Fruit fly (Drosophila melanogaster) whole organism, embryonic: ENCODE results near the gene nudE.
A peak's percentile ranks its signal among the peaks of the same experiment; 100 is the strongest.

Experiments
- Abd-B ChIP-seq: fragments of 200-800 bp; sonication (Bioruptor generic); optimal IDR thresholded peaks from 2 replicates; lab custom pipeline; 2018; ENCODE audit warnings: missing biosample characterization, mild to moderate bottlenecking, missing genetic modification characterization, moderate library complexity
- Aef1 ChIP-seq: fragments of 200-800 bp; sonication (Bioruptor generic); IDR thresholded peaks from 3 replicates; pipeline ENCODE4 v1.3.6; 2022; ENCODE audit warnings: missing biosample characterization, missing genetic modification characterization
- Atf6 ChIP-seq: fragments of 200-800 bp; sonication (Bioruptor generic); IDR thresholded peaks from 2 replicates; pipeline ENCODE4 v1.3.6; 2022; ENCODE audit warnings: missing biosample characterization, missing genetic modification characterization
- BtbVII ChIP-seq: fragments of 200-800 bp; sonication (Bioruptor generic); optimal IDR thresholded peaks from 3 replicates; lab custom pipeline; 2017; ENCODE audit warnings: missing biosample characterization, mild to moderate bottlenecking, missing genetic modification characterization
- CG10366 ChIP-seq: fragments of 200-800 bp; sonication (Bioruptor generic); IDR thresholded peaks from 2 replicates; pipeline ENCODE4 v1.3.6; 2022; ENCODE audit warnings: missing biosample characterization, missing genetic modification characterization
- CG12769 ChIP-seq: fragments of 200-800 bp; sonication (Bioruptor generic); optimal IDR thresholded peaks from 2 replicates; lab custom pipeline; 2019; ENCODE audit warnings: missing biosample characterization, mild to moderate bottlenecking, missing genetic modification characterization, moderate library complexity
- CG13296 ChIP-seq: fragments of 200-800 bp; sonication (Bioruptor generic); optimal IDR thresholded peaks from 3 replicates; lab custom pipeline; 2018; ENCODE audit warnings: missing biosample characterization, mild to moderate bottlenecking, missing genetic modification characterization
- CG15073 ChIP-seq: fragments of 200-800 bp; sonication (Bioruptor generic); optimal IDR thresholded peaks from 2 replicates; lab custom pipeline; 2016; ENCODE audit warnings: missing biosample characterization, missing genetic modification characterization
- CG15269 ChIP-seq: fragments of 200-800 bp; sonication (Bioruptor generic); optimal IDR thresholded peaks from 2 replicates; lab custom pipeline; 2018; ENCODE audit warnings: missing biosample characterization, mild to moderate bottlenecking, missing genetic modification characterization, moderate library complexity
- CG17359 ChIP-seq: fragments of 200-800 bp; sonication (Bioruptor generic); optimal IDR thresholded peaks from 3 replicates; lab custom pipeline; 2018; ENCODE audit warnings: missing biosample characterization, mild to moderate bottlenecking, missing genetic modification characterization, moderate library complexity
- CG17802 ChIP-seq: fragments of 200-800 bp; sonication (Bioruptor generic); optimal IDR thresholded peaks from 2 replicates; lab custom pipeline; 2018; ENCODE audit warnings: missing biosample characterization, mild to moderate bottlenecking, missing genetic modification characterization, moderate library complexity
- CG30431 ChIP-seq: fragments of 200-800 bp; sonication (Bioruptor generic); optimal IDR thresholded peaks from 2 replicates; lab custom pipeline; 2017; ENCODE audit warnings: missing biosample characterization, missing genetic modification characterization
- CG32532 ChIP-seq: fragments of 200-800 bp; sonication (Bioruptor generic); IDR thresholded peaks from 2 replicates; pipeline ENCODE4 v1.3.6; 2022; ENCODE audit warnings: missing biosample characterization, missing genetic modification characterization
- CG32772 ChIP-seq: fragments of 200-800 bp; sonication (Bioruptor generic); IDR thresholded peaks from 2 replicates; pipeline ENCODE4 v1.3.6; 2022; ENCODE audit warnings: missing biosample characterization, missing genetic modification characterization
- CG33557 ChIP-seq: fragments of 200-800 bp; sonication (Bioruptor generic); optimal IDR thresholded peaks from 2 replicates; lab custom pipeline; 2019; ENCODE audit warnings: missing biosample characterization, mild to moderate bottlenecking, missing genetic modification characterization, moderate library complexity
- CG4730 ChIP-seq: fragments of 200-800 bp; sonication (Bioruptor generic); IDR thresholded peaks from 2 replicates; pipeline ENCODE4 v1.3.6; 2022; ENCODE audit warnings: missing biosample characterization, missing genetic modification characterization
- CG5953 ChIP-seq: fragments of 200-800 bp; sonication (Bioruptor generic); IDR thresholded peaks from 2 replicates; pipeline ENCODE4 v1.3.6; 2022; ENCODE audit warnings: missing biosample characterization, missing genetic modification characterization
- CG9609 ChIP-seq: fragments of 200-800 bp; sonication (Bioruptor generic); optimal IDR thresholded peaks from 3 replicates; lab custom pipeline; 2016; ENCODE audit warnings: missing biosample characterization, missing genetic modification characterization
- Eip74EF ChIP-seq, 2 experiments: fragments of 200-800 bp in 1 of 2; fragments of >200 bp in 1 of 2; sonication (Bioruptor generic) in 1 of 2; optimal IDR thresholded peaks; 2 replicates each; lab custom pipeline; 2017 to 2019; ENCODE audit warnings: missing biosample characterization in 2 of 2, missing genetic modification characterization in 2 of 2, mild to moderate bottlenecking in 1 of 2, moderate library complexity in 1 of 2
- Ets65A ChIP-seq: fragments of 200-800 bp; sonication (Bioruptor generic); peaks from one replicate; lab custom pipeline; 2016; ENCODE audit warnings: missing biosample characterization, missing genetic modification characterization
- GATAe ChIP-seq: fragments of 200-800 bp; sonication (Bioruptor generic); conservative IDR thresholded peaks from 2 replicates; pipeline ENCODE4 v1.3.6; 2022; ENCODE audit warnings: missing biosample characterization, missing genetic modification characterization
- Gug ChIP-seq: fragments of 200-800 bp; sonication (Bioruptor generic); IDR thresholded peaks from 4 replicates; pipeline ENCODE4 v1.3.6; 2022; ENCODE audit warnings: missing biosample characterization, missing genetic modification characterization
- HmgD ChIP-seq: fragments of 200-800 bp; sonication (Bioruptor generic); optimal IDR thresholded peaks from 3 replicates; lab custom pipeline; 2016; ENCODE audit warnings: missing biosample characterization, missing genetic modification characterization
- Hr3 ChIP-seq: fragments of 200-800 bp; sonication (Bioruptor generic); optimal IDR thresholded peaks from 3 replicates; lab custom pipeline; 2016; ENCODE audit warnings: missing biosample characterization, missing genetic modification characterization
- Hr78 ChIP-seq, 2 experiments: fragments of 200-800 bp in 1 of 2; fragments of >200 bp in 1 of 2; sonication (Bioruptor generic) in 1 of 2; optimal IDR thresholded peaks; 2 replicates each; lab custom pipeline; 2017 to 2019; ENCODE audit warnings: missing biosample characterization in 2 of 2, missing genetic modification characterization in 2 of 2, mild to moderate bottlenecking in 1 of 2, moderate library complexity in 1 of 2
- Kr ChIP-seq: fragments of 200-800 bp; sonication (Bioruptor generic); optimal IDR thresholded peaks from 2 replicates; lab custom pipeline; 2017; ENCODE audit warnings: missing biosample characterization, mild to moderate bottlenecking, missing genetic modification characterization
- Meics ChIP-seq: fragments of 200-800 bp; sonication (Bioruptor generic); optimal IDR thresholded peaks from 2 replicates; lab custom pipeline; 2017; ENCODE audit warnings: missing biosample characterization, mild to moderate bottlenecking, missing genetic modification characterization
- Oli ChIP-seq: fragments of 200-800 bp; sonication (Bioruptor generic); optimal IDR thresholded peaks from 2 replicates; lab custom pipeline; 2018; ENCODE audit warnings: missing biosample characterization, mild to moderate bottlenecking, missing genetic modification characterization, moderate library complexity
- Sry-β ChIP-seq: fragments of 200-800 bp; sonication (Bioruptor generic); optimal IDR thresholded peaks from 2 replicates; lab custom pipeline; 2018; ENCODE audit warnings: missing biosample characterization, mild to moderate bottlenecking, missing genetic modification characterization, moderate library complexity
- Sry-δ ChIP-seq: fragments of 200-800 bp; sonication (Bioruptor generic); optimal IDR thresholded peaks from 2 replicates; lab custom pipeline; 2016; ENCODE audit warnings: missing biosample characterization, missing genetic modification characterization
- Ssrp ChIP-seq: fragments of 200-800 bp; sonication (Bioruptor generic); optimal IDR thresholded peaks from 2 replicates; lab custom pipeline; 2018; ENCODE audit warnings: missing biosample characterization, mild to moderate bottlenecking, missing genetic modification characterization, moderate library complexity
- dpn ChIP-seq, 2 experiments: fragments of 200-800 bp; sonication (Bioruptor generic); optimal IDR thresholded peaks; 3 replicates each; lab custom pipeline; 2016; ENCODE audit warnings: missing biosample characterization in 2 of 2, missing genetic modification characterization in 2 of 2
- ems ChIP-seq: fragments of 200-800 bp; sonication (Bioruptor generic); optimal IDR thresholded peaks from 3 replicates; lab custom pipeline; 2016; ENCODE audit warnings: missing biosample characterization, missing genetic modification characterization
- esg ChIP-seq: fragments of 200-800 bp; sonication (Bioruptor generic); conservative IDR thresholded peaks from 2 replicates; pipeline ENCODE4 v1.3.6; 2022; ENCODE audit warnings: missing biosample characterization, missing genetic modification characterization
- fd64A ChIP-seq: fragments of 200-800 bp; sonication (Bioruptor generic); optimal IDR thresholded peaks from 3 replicates; lab custom pipeline; 2018; ENCODE audit warnings: missing biosample characterization, mild to moderate bottlenecking, missing genetic modification characterization
- gcm ChIP-seq: fragments of 200-800 bp; sonication (Bioruptor generic); optimal IDR thresholded peaks from 2 replicates; lab custom pipeline; 2019; ENCODE audit warnings: missing biosample characterization, mild to moderate bottlenecking, missing genetic modification characterization, moderate library complexity
- gsb ChIP-seq: fragments of 200-800 bp; sonication (Bioruptor generic); IDR thresholded peaks from 2 replicates; pipeline ENCODE4 v1.3.6; 2022; ENCODE audit warnings: missing biosample characterization, missing genetic modification characterization
- h ChIP-seq: fragments of >200 bp; optimal IDR thresholded peaks from 2 replicates; lab custom pipeline; 2017
- jumu ChIP-seq: fragments of 200-800 bp; sonication (Bioruptor generic); optimal IDR thresholded peaks from 3 replicates; lab custom pipeline; 2016; ENCODE audit warnings: missing biosample characterization, missing genetic modification characterization
- ken ChIP-seq: fragments of 200-800 bp; sonication (Bioruptor generic); IDR thresholded peaks from 3 replicates; pipeline ENCODE4 v1.3.6; 2022; ENCODE audit warnings: missing biosample characterization, missing genetic modification characterization
- klu ChIP-seq: fragments of 200-800 bp; sonication (Bioruptor generic); IDR thresholded peaks from 2 replicates; pipeline ENCODE4 v1.3.6; 2022; ENCODE audit warnings: missing biosample characterization, missing genetic modification characterization
- rib ChIP-seq: fragments of 200-800 bp; sonication (Bioruptor generic); IDR thresholded peaks from 2 replicates; pipeline ENCODE4 v1.3.6; 2022; ENCODE audit warnings: missing biosample characterization, missing genetic modification characterization
- scrt ChIP-seq: fragments of 200-800 bp; sonication (Bioruptor generic); optimal IDR thresholded peaks from 2 replicates; lab custom pipeline; 2018; ENCODE audit warnings: missing biosample characterization, mild to moderate bottlenecking, missing genetic modification characterization, moderate library complexity
- sqz ChIP-seq: fragments of 200-800 bp; sonication (Bioruptor generic); optimal IDR thresholded peaks from 3 replicates; lab custom pipeline; 2018; ENCODE audit warnings: missing biosample characterization, mild to moderate bottlenecking, missing genetic modification characterization
- tin ChIP-seq: fragments of 200-800 bp; sonication (Bioruptor generic); optimal IDR thresholded peaks from 3 replicates; lab custom pipeline; 2016; ENCODE audit warnings: missing biosample characterization, missing genetic modification characterization
- trh ChIP-seq: fragments of 200-800 bp; sonication (Bioruptor generic); optimal IDR thresholded peaks from 2 replicates; lab custom pipeline; 2016; ENCODE audit warnings: missing biosample characterization, missing genetic modification characterization
- wek ChIP-seq: fragments of 200-800 bp; sonication (Bioruptor generic); optimal IDR thresholded peaks from 3 replicates; lab custom pipeline; 2018; ENCODE audit warnings: missing biosample characterization, mild to moderate bottlenecking, missing genetic modification characterization, moderate library complexity
- zen ChIP-seq: fragments of 200-800 bp; sonication (Bioruptor generic); optimal IDR thresholded peaks from 3 replicates; lab custom pipeline; 2018; ENCODE audit warnings: missing biosample characterization, mild to moderate bottlenecking, missing genetic modification characterization, moderate library complexity
- zen2 ChIP-seq: fragments of 200-800 bp; sonication (Bioruptor generic); IDR thresholded peaks from 3 replicates; pipeline ENCODE4 v1.3.6; 2022; ENCODE audit warnings: missing biosample characterization, missing genetic modification characterization; ENCODE audit not compliant: partially characterized antibody

nudE gene

DNA sequence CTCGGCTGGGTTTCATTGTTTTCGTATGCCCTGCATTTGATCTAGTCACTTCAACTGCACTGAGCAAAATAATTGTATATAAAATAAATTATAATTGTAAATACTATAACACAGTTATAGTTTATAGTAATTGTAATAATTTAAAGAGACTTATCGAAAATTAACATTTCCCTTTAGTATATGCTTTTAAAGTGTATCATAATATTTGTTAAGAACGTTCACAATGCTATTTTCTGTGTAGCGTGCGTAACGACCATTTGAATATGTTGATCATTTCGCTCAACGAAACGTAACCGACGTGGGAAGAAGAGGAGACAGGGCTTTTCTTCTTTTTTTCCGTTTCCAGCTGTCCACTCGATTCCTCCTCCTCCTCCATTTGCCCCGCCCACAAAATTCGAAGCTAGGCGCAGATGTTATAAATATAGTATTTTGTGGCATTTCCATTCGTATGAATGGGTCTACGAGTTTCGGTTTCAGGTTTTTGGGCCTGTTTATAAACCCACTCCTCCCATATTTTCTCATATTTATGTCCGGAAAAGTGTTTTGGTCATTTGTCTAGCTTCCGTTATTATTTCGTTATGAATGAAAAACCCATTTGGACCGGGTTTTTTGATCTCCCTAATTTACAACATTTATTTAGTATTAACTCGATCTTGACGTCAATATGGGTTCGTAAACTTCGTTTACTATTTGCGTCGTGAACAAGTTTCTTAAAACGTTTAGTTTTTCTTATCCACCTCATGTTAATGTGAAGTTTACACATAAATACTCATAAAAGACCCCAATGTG, 42.4 kb upstream of the nudE start (continued):
- TF ChIP-seq CG12769 (tag; lab: Kevin White, UChicago): no peak
- peak; percentile 45 for TF ChIP-seq CG13296
- no peak for TF ChIP-seq wek (GFP tag; lab: Kevin White, UChicago)
- peak; percentile 33 for TF ChIP-seq BtbVII (GFP tag; lab: Kevin White, UChicago)
- peak; percentile 89 for TF ChIP-seq Ssrp (tag; lab: Kevin White, UChicago)
- TF ChIP-seq GATAe: no peak
- no peak for TF ChIP-seq zen2 (GFP tag; lab: Robert Waterston, UW)
- TF ChIP-seq Kr (GFP tag; lab: Kevin White, UChicago): peak; percentile 2
- peak; percentile 49; the same call in 1 of the 3 replicates for TF ChIP-seq ken (GFP tag; lab: Robert Waterston, UW)
- TF ChIP-seq, all 482 proteins: peak for 285

DNA sequence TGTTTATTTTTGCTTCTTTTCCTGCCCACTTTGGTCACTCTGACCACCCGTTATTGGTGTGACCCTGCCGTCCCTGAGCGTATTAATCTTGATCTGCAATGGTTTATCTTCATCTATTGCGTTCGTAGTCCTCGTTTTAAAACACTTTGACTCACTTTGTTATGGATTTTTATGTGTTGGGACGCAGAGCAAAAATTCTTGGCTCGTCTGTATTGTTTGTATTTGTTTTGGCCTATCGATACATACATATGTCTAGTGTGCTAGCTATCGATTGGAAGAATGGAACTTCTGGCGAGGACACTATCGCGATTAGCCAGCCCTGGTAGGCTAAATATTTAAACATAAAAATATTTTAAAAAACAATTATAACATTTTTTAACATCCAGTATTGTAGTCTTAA, 39.4 kb upstream of the nudE start, which contains the start of gene CG10809:
CG10809 (minus strand) TSS at position 266 of the 400 bp plus-strand sequence.
- TF ChIP-seq gcm (GFP tag; lab: Kevin White, UChicago): no peak
- TF ChIP-seq Sry-δ: peak; percentile 91
- no peak; the same call in 1 of the 2 replicates for TF ChIP-seq CG10366 (GFP tag; lab: Robert Waterston, UW)
- TF ChIP-seq Ets65A (GFP tag; lab: Kevin White, UChicago): peak; percentile 91
- no peak for TF ChIP-seq CG4730 (GFP tag; lab: Robert Waterston, UW)
- TF ChIP-seq CG33557 (GFP tag; lab: Kevin White, UChicago): peak; percentile 17
- TF ChIP-seq CG15073 (GFP tag; lab: Kevin White, UChicago): no peak
- TF ChIP-seq rib (GFP tag; lab: Robert Waterston, UW): no peak
- TF ChIP-seq Gug: peak; percentile 18; the same call in 1 of the 4 replicates
- no peak for TF ChIP-seq CG15269 (tag; lab: Kevin White, UChicago)
- peak; percentile 40; the same call in 2 of the 3 replicates for TF ChIP-seq Aef1 (GFP tag; lab: Robert Waterston, UW)
- no peak for TF ChIP-seq Oli (tag; lab: Kevin White, UChicago)
- TF ChIP-seq klu (GFP tag; lab: Robert Waterston, UW): no peak
- peak in 1 of 2 experiments; percentile 44 for TF ChIP-seq dpn (GFP tag; optimal IDR thresholded peaks at IDR 0.05; lab: Kevin White, UChicago)
- TF ChIP-seq jumu (GFP tag; lab: Kevin White, UChicago): peak; percentile 15
- no peak for TF ChIP-seq gsb (GFP tag; lab: Robert Waterston, UW)
- no peak for TF ChIP-seq sqz
- peak; percentile 49 for TF ChIP-seq zen (tag; lab: Kevin White, UChicago)
- TF ChIP-seq CG30431 (GFP tag; lab: Kevin White, UChicago): no peak
- peak; percentile 29 for TF ChIP-seq tin (GFP tag; lab: Kevin White, UChicago)
- no peak for TF ChIP-seq fd64A (GFP tag; lab: Kevin White, UChicago)
- TF ChIP-seq Atf6 (GFP tag; lab: Robert Waterston, UW): no peak
- peak; percentile 48 for TF ChIP-seq CG32532 (GFP tag; lab: Robert Waterston, UW)
- TF ChIP-seq Hr78 (GFP tag; optimal IDR thresholded peaks at IDR 0.05; lab: Kevin White, UChicago): no peak
- TF ChIP-seq h (lab: Kevin White, UChicago): no peak
- TF ChIP-seq Meics (GFP tag; lab: Kevin White, UChicago): no peak
- no peak for TF ChIP-seq esg
- TF ChIP-seq CG5953 (GFP tag; lab: Robert Waterston, UW): no peak
- TF ChIP-seq HmgD (GFP tag; lab: Kevin White, UChicago): peak; percentile 25
- peak; percentile 38 for TF ChIP-seq trh (GFP tag; lab: Kevin White, UChicago)
- peak; percentile 18 for TF ChIP-seq Sry-β (GFP tag; lab: Kevin White, UChicago)
- TF ChIP-seq ems: no peak
- peak; percentile 20 for TF ChIP-seq CG9609 (GFP tag; lab: Kevin White, UChicago)
- TF ChIP-seq scrt (GFP tag; lab: Kevin White, UChicago): no peak
- no peak for TF ChIP-seq CG17802
- no peak for TF ChIP-seq CG32772 (GFP tag; lab: Robert Waterston, UW)
- TF ChIP-seq Abd-B (GFP tag; lab: Kevin White, UChicago): peak; percentile 21
- TF ChIP-seq Hr3 (GFP tag; lab: Kevin White, UChicago): peak; percentile 11
- no peak for TF ChIP-seq Eip74EF (GFP tag; optimal IDR thresholded peaks at IDR 0.05; lab: Kevin White, UChicago)
- TF ChIP-seq CG17359: peak; percentile 6
